Fruit fly (Drosophila melanogaster): ENCODE results near the gene Irbp18.
A peak's percentile ranks its signal among the peaks of the same experiment; 100 is the strongest.

DNA sequence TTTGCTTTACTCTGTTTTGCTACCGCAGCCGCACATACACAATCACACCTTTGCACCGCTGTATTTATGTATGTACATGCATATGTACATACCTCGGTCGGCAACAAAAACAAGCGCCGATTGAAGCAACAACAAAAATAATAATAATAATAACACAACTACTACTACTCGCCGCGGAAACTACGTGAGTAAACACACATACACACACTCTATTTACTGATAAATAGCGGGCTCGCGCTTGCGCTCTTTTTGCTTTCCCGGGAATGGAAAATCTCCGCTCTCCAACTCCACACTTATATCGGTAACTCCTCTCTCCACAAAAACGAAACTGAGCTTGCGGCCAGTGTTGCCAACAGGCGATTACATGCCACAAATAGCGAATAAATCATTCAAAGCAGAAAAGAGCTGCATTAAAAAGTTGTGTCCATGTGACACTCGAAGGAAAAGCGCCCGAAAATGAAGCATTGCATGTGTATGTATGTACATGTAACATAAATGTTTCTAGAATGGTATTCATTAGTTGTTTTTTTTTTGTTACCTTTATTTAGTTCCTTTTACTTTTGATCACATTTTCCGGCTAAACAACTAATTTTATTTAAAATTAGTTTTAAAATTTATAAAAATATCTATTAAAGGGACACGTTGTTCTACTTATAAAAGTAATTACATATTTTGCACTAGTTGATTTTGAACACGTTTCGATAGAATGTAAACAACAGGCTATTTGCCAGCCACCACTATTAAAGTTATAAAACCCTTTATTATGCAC lies 20.8 kb upstream of the Irbp18 start:
- TF ChIP-seq psq (optimal IDR thresholded peaks at IDR 0.05) (no peak), CG8478 (optimal IDR thresholded peaks at IDR 0.05) (no peak), EcR (GFP tag; optimal IDR thresholded peaks at IDR 0.05) (no peak), Dll (optimal IDR thresholded peaks at IDR 0.05) (peak; percentile 22), pan (optimal IDR thresholded peaks at IDR 0.05) (no peak)

Data from whole organism.